Worm (Caenorhabditis elegans): ENCODE data around the gene F01G4.6.

ce11 chrIV:11160707-11161106 lies 11.4 kb upstream of the F01G4.6 start, which contains the start of gene C08F8.15:
- TF ChIP-seq aly-2 (tag; optimal IDR thresholded peaks at IDR 0.05) (no peak), unc-62 (GFP tag; optimal IDR thresholded peaks at IDR 0.05) (no peak), unc-39 (tag; optimal IDR thresholded peaks at IDR 0.05) (no peak), nhr-12 (tag; optimal IDR thresholded peaks at IDR 0.05) (no peak), fos-1 (tag; optimal IDR thresholded peaks at IDR 0.05) (no peak), sem-4 (tag; optimal IDR thresholded peaks at IDR 0.05) (no peak), nhr-11 (tag; optimal IDR thresholded peaks at IDR 0.05) (no peak), R02D3.7 (tag; optimal IDR thresholded peaks at IDR 0.05) (no peak), dmd-4 (tag; optimal IDR thresholded peaks at IDR 0.05) (no peak)

Measured in whole organism, L2 larva.